Fruit fly (Drosophila melanogaster) whole organism, embryonic: Measurements from ENCODE around the gene CG18213.
A peak's percentile ranks its signal among the peaks of the same experiment; 100 is the strongest.

Experiments
- Ada2b ChIP-seq: fragments of 200-800 bp; sonication (Bioruptor generic); IDR thresholded peaks from 2 replicates; pipeline ENCODE4 v1.3.6; 2022; ENCODE audit warnings: missing biosample characterization, missing genetic modification characterization
- Bdp1 ChIP-seq: fragments of 200-800 bp; sonication (Bioruptor generic); optimal IDR thresholded peaks from 3 replicates; lab custom pipeline; 2016; ENCODE audit warnings: missing biosample characterization, missing genetic modification characterization
- BtbVII ChIP-seq: fragments of 200-800 bp; sonication (Bioruptor generic); optimal IDR thresholded peaks from 3 replicates; lab custom pipeline; 2017; ENCODE audit warnings: missing biosample characterization, mild to moderate bottlenecking, missing genetic modification characterization
- CG10274 ChIP-seq: fragments of 200-800 bp; sonication (Bioruptor generic); optimal IDR thresholded peaks from 3 replicates; lab custom pipeline; 2017; ENCODE audit warnings: missing biosample characterization, mild to moderate bottlenecking, missing genetic modification characterization
- CG10321 ChIP-seq: fragments of 200-800 bp; sonication (Bioruptor generic); IDR thresholded peaks from 2 replicates; pipeline ENCODE4 v1.3.6; 2022; ENCODE audit warnings: missing biosample characterization, missing genetic modification characterization
- CG11093 ChIP-seq: fragments of 200-800 bp; sonication (Bioruptor generic); IDR thresholded peaks from 3 replicates; pipeline ENCODE4 v1.3.6; 2022; ENCODE audit warnings: missing biosample characterization, missing genetic modification characterization
- CG11456 ChIP-seq: fragments of 200-800 bp; sonication (Bioruptor generic); IDR thresholded peaks from 3 replicates; pipeline ENCODE4 v1.3.6; 2022; ENCODE audit warnings: missing biosample characterization, missing genetic modification characterization
- CG12744 ChIP-seq: fragments of 200-800 bp; sonication (Bioruptor generic); optimal IDR thresholded peaks from 2 replicates; lab custom pipeline; 2016; ENCODE audit warnings: missing biosample characterization, missing genetic modification characterization
- CG12942 ChIP-seq: fragments of 200-800 bp; sonication (Bioruptor generic); optimal IDR thresholded peaks from 3 replicates; lab custom pipeline; 2016; ENCODE audit warnings: missing biosample characterization, missing genetic modification characterization
- CG13296 ChIP-seq: fragments of 200-800 bp; sonication (Bioruptor generic); optimal IDR thresholded peaks from 3 replicates; lab custom pipeline; 2018; ENCODE audit warnings: missing biosample characterization, mild to moderate bottlenecking, missing genetic modification characterization
- CG13894 ChIP-seq: fragments of 200-800 bp; sonication (Bioruptor generic); optimal IDR thresholded peaks from 3 replicates; lab custom pipeline; 2018; ENCODE audit warnings: missing biosample characterization, mild to moderate bottlenecking, missing genetic modification characterization, moderate library complexity
- CG15011 ChIP-seq: fragments of 200-800 bp; sonication (Bioruptor generic); optimal IDR thresholded peaks from 3 replicates; lab custom pipeline; 2018; ENCODE audit warnings: missing biosample characterization, mild to moderate bottlenecking, missing genetic modification characterization
- CG15269 ChIP-seq: fragments of 200-800 bp; sonication (Bioruptor generic); optimal IDR thresholded peaks from 2 replicates; lab custom pipeline; 2018; ENCODE audit warnings: missing biosample characterization, mild to moderate bottlenecking, missing genetic modification characterization, moderate library complexity
- CG16863 ChIP-seq: fragments of 200-800 bp; sonication (Bioruptor generic); optimal IDR thresholded peaks from 3 replicates; lab custom pipeline; 2016; ENCODE audit warnings: missing biosample characterization, missing genetic modification characterization
- CG17912 ChIP-seq: fragments of 200-800 bp; sonication (Bioruptor generic); optimal IDR thresholded peaks from 2 replicates; lab custom pipeline; 2018; ENCODE audit warnings: missing biosample characterization, mild to moderate bottlenecking, missing genetic modification characterization
- CG2875 ChIP-seq: fragments of 200-800 bp; sonication (Bioruptor generic); optimal IDR thresholded peaks from 2 replicates; lab custom pipeline; 2017; ENCODE audit warnings: missing biosample characterization, mild to moderate bottlenecking, missing genetic modification characterization, missing genetic modification reagents
- CG2889 ChIP-seq: fragments of 200-800 bp; sonication (Bioruptor generic); IDR thresholded peaks from 3 replicates; pipeline ENCODE4 v1.3.6; 2022; ENCODE audit warnings: missing biosample characterization, missing genetic modification characterization
- CG30403 ChIP-seq: fragments of 200-800 bp; sonication (Bioruptor generic); optimal IDR thresholded peaks from 3 replicates; lab custom pipeline; 2016; ENCODE audit warnings: missing biosample characterization, missing genetic modification characterization
- CG32532 ChIP-seq: fragments of 200-800 bp; sonication (Bioruptor generic); IDR thresholded peaks from 2 replicates; pipeline ENCODE4 v1.3.6; 2022; ENCODE audit warnings: missing biosample characterization, missing genetic modification characterization
- CG34224 ChIP-seq: fragments of 200-800 bp; sonication (Bioruptor generic); IDR thresholded peaks from 3 replicates; pipeline ENCODE4 v1.3.6; 2022; ENCODE audit warnings: missing biosample characterization, missing genetic modification characterization; ENCODE audit not compliant: partially characterized antibody
- CG6254 ChIP-seq: fragments of 200-800 bp; sonication (Bioruptor generic); optimal IDR thresholded peaks from 3 replicates; lab custom pipeline; 2017; ENCODE audit warnings: mild to moderate bottlenecking, missing biosample characterization, missing genetic modification reagents, missing genetic modification characterization
- CG7556 ChIP-seq: fragments of 200-800 bp; sonication (Bioruptor generic); optimal IDR thresholded peaks from 2 replicates; lab custom pipeline; 2017; ENCODE audit warnings: missing biosample characterization, mild to moderate bottlenecking, missing genetic modification characterization
- CG8765 ChIP-seq: fragments of 200-800 bp; sonication (Bioruptor generic); IDR thresholded peaks from 2 replicates; pipeline ENCODE4 v1.3.6; 2022; ENCODE audit warnings: missing biosample characterization, missing genetic modification characterization
- CrebB ChIP-seq: fragments of 200-800 bp; sonication (Bioruptor generic); optimal IDR thresholded peaks from 3 replicates; lab custom pipeline; 2018; ENCODE audit warnings: missing biosample characterization, mild to moderate bottlenecking, missing genetic modification characterization
- Dref ChIP-seq: fragments of 200-800 bp; sonication (Bioruptor generic); IDR thresholded peaks from 2 replicates; pipeline ENCODE4 v1.3.6; 2022; ENCODE audit warnings: missing biosample characterization, missing genetic modification characterization
- E2f2 ChIP-seq: fragments of 200-800 bp; sonication (Bioruptor generic); IDR thresholded peaks from 2 replicates; pipeline ENCODE4 v1.3.6; 2022; ENCODE audit warnings: missing biosample characterization, missing genetic modification characterization
- H15 ChIP-seq: fragments of 200-800 bp; sonication (Bioruptor generic); IDR thresholded peaks from 3 replicates; pipeline ENCODE4 v1.3.6; 2022; ENCODE audit warnings: missing biosample characterization, missing genetic modification characterization
- HHEX ChIP-seq: fragments of 200-800 bp; sonication (Bioruptor generic); optimal IDR thresholded peaks from 3 replicates; lab custom pipeline; 2017; ENCODE audit warnings: missing biosample characterization, mild to moderate bottlenecking, missing genetic modification characterization, missing genetic modification reagents
- HLH54F ChIP-seq: fragments of 200-800 bp; sonication (Bioruptor generic); optimal IDR thresholded peaks from 3 replicates; lab custom pipeline; 2016; ENCODE audit warnings: missing biosample characterization, missing genetic modification characterization
- Optix ChIP-seq: fragments of 200-800 bp; sonication (Bioruptor generic); IDR thresholded peaks from 3 replicates; pipeline ENCODE4 v1.3.6; 2022; ENCODE audit warnings: missing biosample characterization, missing genetic modification characterization
- Scr ChIP-seq: fragments of 200-800 bp; sonication (Bioruptor generic); IDR thresholded peaks from 2 replicates; pipeline ENCODE4 v1.3.6; 2022; ENCODE audit warnings: missing biosample characterization, missing genetic modification characterization; ENCODE audit not compliant: partially characterized antibody
- Sin3A ChIP-seq: fragments of >200 bp; optimal IDR thresholded peaks from 2 replicates; lab custom pipeline; 2018
- Six4 ChIP-seq: fragments of 200-800 bp; sonication (Bioruptor generic); optimal IDR thresholded peaks from 2 replicates; lab custom pipeline; 2016; ENCODE audit warnings: missing biosample characterization, missing genetic modification characterization
- abd-A ChIP-seq: fragments of 200-800 bp; sonication (Bioruptor generic); optimal IDR thresholded peaks from 3 replicates; lab custom pipeline; 2019; ENCODE audit warnings: missing biosample characterization, mild to moderate bottlenecking, missing genetic modification characterization, moderate library complexity
- ac ChIP-seq: fragments of 200-800 bp; sonication (Bioruptor generic); optimal IDR thresholded peaks from 3 replicates; lab custom pipeline; 2017; ENCODE audit warnings: missing biosample characterization, mild to moderate bottlenecking, missing genetic modification characterization
- bbx ChIP-seq: fragments of 200-800 bp; sonication (Bioruptor generic); IDR thresholded peaks from 2 replicates; pipeline ENCODE4 v1.3.6; 2022; ENCODE audit warnings: missing biosample characterization, missing genetic modification characterization; ENCODE audit not compliant: partially characterized antibody
- bowl ChIP-seq: fragments of 200-800 bp; sonication (Bioruptor generic); IDR thresholded peaks from 2 replicates; pipeline ENCODE4 v1.3.6; 2022; ENCODE audit warnings: missing biosample characterization, missing genetic modification characterization
- croc ChIP-seq: fragments of 200-800 bp; sonication (Bioruptor generic); conservative IDR thresholded peaks from 3 replicates; pipeline ENCODE4 v1.3.6; 2022; ENCODE audit warnings: missing biosample characterization, missing genetic modification characterization
- fd3F ChIP-seq: fragments of 200-800 bp; sonication (Bioruptor generic); optimal IDR thresholded peaks from 2 replicates; lab custom pipeline; 2018; ENCODE audit warnings: missing biosample characterization, mild to moderate bottlenecking, missing genetic modification characterization, moderate library complexity
- kah ChIP-seq: fragments of 200-800 bp; sonication (Bioruptor generic); optimal IDR thresholded peaks from 2 replicates; lab custom pipeline; 2018; ENCODE audit warnings: missing biosample characterization, mild to moderate bottlenecking, missing genetic modification characterization
- odd ChIP-seq: fragments of 200-800 bp; sonication (Bioruptor generic); optimal IDR thresholded peaks from 2 replicates; lab custom pipeline; 2017; ENCODE audit warnings: missing biosample characterization, mild to moderate bottlenecking, missing genetic modification characterization
- pan ChIP-seq, 4 experiments: fragments of >200 bp in 3 of 4; fragments of 200-800 bp in 1 of 4; sonication (Bioruptor generic) in 1 of 4; optimal IDR thresholded peaks in 3 of 4; IDR thresholded peaks in 1 of 4; 2 replicates each; pipeline versions ENCODE4 v1.3.6 to Lab custom; 2017 to 2022; ENCODE audit warnings: missing biosample characterization in 2 of 4, missing genetic modification characterization in 2 of 4, mixed read lengths in 1 of 4
- pfk ChIP-seq: fragments of 200-800 bp; sonication (Bioruptor generic); optimal IDR thresholded peaks from 2 replicates; lab custom pipeline; 2018; ENCODE audit warnings: missing biosample characterization, mild to moderate bottlenecking, missing genetic modification characterization, moderate library complexity
- prd ChIP-seq, 3 experiments: fragments of >200 bp in 2 of 3; fragments of 200-800 bp in 1 of 3; sonication (Bioruptor generic) in 1 of 3; optimal IDR thresholded peaks in 2 of 3; IDR thresholded peaks in 1 of 3; 2 replicates in 2 of 3; 3 replicates in 1 of 3; pipeline versions ENCODE4 v1.3.6 to Lab custom; 2017 to 2022; ENCODE audit warnings: missing biosample characterization in 1 of 3, missing genetic modification characterization in 1 of 3
- pum ChIP-seq: fragments of 200-800 bp; sonication (Bioruptor generic); optimal IDR thresholded peaks from 2 replicates; lab custom pipeline; 2016; ENCODE audit warnings: missing biosample characterization, missing genetic modification characterization
- slbo ChIP-seq: fragments of 200-800 bp; sonication (Bioruptor generic); IDR thresholded peaks from 2 replicates; pipeline ENCODE4 v1.3.6; 2022; ENCODE audit warnings: missing biosample characterization, missing genetic modification characterization
- slou ChIP-seq: fragments of 200-800 bp; sonication (Bioruptor generic); optimal IDR thresholded peaks from 3 replicates; lab custom pipeline; 2016; ENCODE audit warnings: missing biosample characterization, missing genetic modification characterization
- sr ChIP-seq: fragments of 200-800 bp; sonication (Bioruptor generic); IDR thresholded peaks from 3 replicates; pipeline ENCODE4 v1.3.6; 2022; ENCODE audit warnings: missing biosample characterization, missing genetic modification characterization
- stc ChIP-seq: fragments of 200-800 bp; sonication (Bioruptor generic); IDR thresholded peaks from 2 replicates; pipeline ENCODE4 v1.3.6; 2022; ENCODE audit warnings: missing biosample characterization, missing genetic modification characterization
- trem ChIP-seq: fragments of 200-800 bp; optimal IDR thresholded peaks from 3 replicates; lab custom pipeline; 2019; ENCODE audit warnings: missing biosample characterization, mild to moderate bottlenecking, missing genetic modification characterization, moderate library complexity
- tx ChIP-seq: fragments of 200-800 bp; sonication (Bioruptor generic); optimal IDR thresholded peaks from 2 replicates; lab custom pipeline; 2016; ENCODE audit warnings: missing biosample characterization, missing genetic modification characterization

CG18213 gene

DNA sequence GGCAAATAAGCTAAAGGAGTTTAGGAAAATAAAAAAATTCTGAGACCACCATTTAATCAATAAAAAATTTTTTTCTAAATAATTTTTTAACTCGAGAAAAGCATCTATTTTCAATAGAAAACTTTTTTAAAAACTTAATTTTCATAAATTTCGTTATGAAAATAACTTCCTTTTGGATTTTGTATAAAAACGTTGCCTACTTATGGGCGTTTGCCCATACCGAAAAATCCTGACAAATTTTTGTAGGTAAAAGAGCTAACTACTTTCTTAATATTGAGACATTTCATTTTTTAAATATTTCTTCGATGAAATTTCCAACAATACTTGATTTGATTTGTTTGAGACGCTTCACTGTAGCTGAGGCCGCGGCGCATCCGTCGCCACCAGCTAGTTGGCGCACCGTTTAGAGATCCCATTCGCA is 20.3 kb upstream of the CG18213 start (continued):
- TF ChIP-seq pan (optimal IDR thresholded peaks at IDR 0.05; lab: Kevin White, UChicago) (no peak), pan (GFP tag; optimal IDR thresholded peaks at IDR 0.05 in 1 of 2, IDR thresholded peaks at IDR 0.05 in 1 of 2) (no peak), kah (GFP tag; lab: Kevin White, UChicago) (no peak), CG6254 (GFP tag; lab: Kevin White, UChicago) (peak; percentile 21), abd-A (tag; lab: Kevin White, UChicago) (no peak), Bdp1 (GFP tag; lab: Kevin White, UChicago) (no peak), pum (GFP tag; lab: Kevin White, UChicago) (peak; percentile 33), HLH54F (GFP tag; lab: Kevin White, UChicago) (peak; percentile 31), CG7556 (GFP tag; lab: Kevin White, UChicago) (peak; percentile 79), prd (optimal IDR thresholded peaks at IDR 0.05; lab: Kevin White, UChicago) (no peak), prd (GFP tag; IDR thresholded peaks at IDR 0.05; lab: Robert Waterston, UW) (0 out of 3 replicates have a peak, but pooled peaks have one; percentile 32), fd3F (peak; percentile 5), CG32532 (GFP tag; lab: Robert Waterston, UW) (no peak), tx (GFP tag; lab: Kevin White, UChicago) (no peak), HHEX (GFP tag; lab: Kevin White, UChicago) (peak; percentile 8), CG30403 (GFP tag; lab: Kevin White, UChicago) (peak; percentile 73), CG2875 (GFP tag; lab: Kevin White, UChicago) (peak; percentile 33), CG17912 (GFP tag; lab: Kevin White, UChicago) (no peak), CG11456 (GFP tag; lab: Robert Waterston, UW) (no peak), CG2889 (GFP tag; lab: Robert Waterston, UW) (no peak), bbx (no peak), CG34224 (no peak), pfk (no peak), CG16863 (GFP tag; lab: Kevin White, UChicago) (peak; percentile 44), CG8765 (GFP tag; lab: Robert Waterston, UW) (no peak), CG13894 (tag; lab: Kevin White, UChicago) (no peak), Six4 (GFP tag; lab: Kevin White, UChicago) (peak; percentile 47), Dref (GFP tag; lab: Robert Waterston, UW) (no peak), Scr (GFP tag; lab: Robert Waterston, UW) (no peak), slou (GFP tag; lab: Kevin White, UChicago) (no peak), CG12942 (GFP tag; lab: Kevin White, UChicago) (peak; percentile 30), CrebB (tag; lab: Kevin White, UChicago) (no peak), slbo (GFP tag; lab: Robert Waterston, UW) (peak; percentile 55), CG10321 (GFP tag; lab: Robert Waterston, UW) (no peak), BtbVII (GFP tag; lab: Kevin White, UChicago) (peak; percentile 42), Sin3A (lab: Kevin White, UChicago) (no peak), H15 (no peak), Optix (GFP tag; lab: Robert Waterston, UW) (no peak), Ada2b (GFP tag; lab: Robert Waterston, UW) (0 out of 2 replicates have a peak, but pooled peaks have one; percentile 9), CG15011 (GFP tag; lab: Kevin White, UChicago) (no peak), croc (GFP tag; lab: Robert Waterston, UW) (no peak), sr (no peak), CG13296 (GFP tag; lab: Kevin White, UChicago) (no peak), E2f2 (GFP tag; lab: Robert Waterston, UW) (no peak), ac (GFP tag; lab: Kevin White, UChicago) (no peak), CG12744 (GFP tag; lab: Kevin White, UChicago) (peak; percentile 15), CG15269 (tag; lab: Kevin White, UChicago) (peak; percentile 39), stc (GFP tag; lab: Robert Waterston, UW) (no peak), bowl (GFP tag; lab: Robert Waterston, UW) (0 out of 2 replicates have a peak, but pooled peaks have one; percentile 27), trem (tag; lab: Kevin White, UChicago) (peak; percentile 18), CG10274 (GFP tag; lab: Kevin White, UChicago) (peak; percentile 22), CG11093 (GFP tag; lab: Robert Waterston, UW) (no peak), odd (GFP tag; lab: Kevin White, UChicago) (peak; percentile 10)
